Worm (Caenorhabditis elegans) whole organism, L2 larva: Measurements from ENCODE around the gene C35B1.8.

ENCODE experiments used
- ceh-82 ChIP-seq: fragments of 150-350 bp; optimal IDR thresholded peaks from 2 replicates; lab custom pipeline; 2014; ENCODE audit warnings: missing biosample characterization, missing genetic modification characterization
- dmd-4 ChIP-seq: sonication (generic microtip); optimal IDR thresholded peaks from 2 replicates; lab custom pipeline; 2017; ENCODE audit warnings: missing biosample characterization, missing genetic modification characterization
- gmeb-1 ChIP-seq: fragments of 150-350 bp; optimal IDR thresholded peaks from 2 replicates; lab custom pipeline; 2014; ENCODE audit warnings: missing biosample characterization, missing genetic modification characterization
- lin-13 ChIP-seq: fragments of 150-350 bp; optimal IDR thresholded peaks from 2 replicates; lab custom pipeline; 2014; ENCODE audit warnings: missing biosample characterization, missing genetic modification reagents, missing genetic modification characterization
- nhr-129 ChIP-seq: fragments of 150-350 bp; optimal IDR thresholded peaks from 2 replicates; lab custom pipeline; 2014; ENCODE audit warnings: missing biosample characterization, missing genetic modification characterization
- nhr-237 ChIP-seq: fragments of 150-350 bp; optimal IDR thresholded peaks from 2 replicates; lab custom pipeline; 2014; ENCODE audit warnings: missing biosample characterization, missing genetic modification characterization
- sma-9 ChIP-seq, 2 experiments: fragments of 150-350 bp in 1 of 2; sonication (generic microtip) in 1 of 2; optimal IDR thresholded peaks; 2 replicates each; lab custom pipeline; 2014 to 2016; ENCODE audit warnings: missing genetic modification characterization in 2 of 2, mild to moderate bottlenecking in 1 of 2, missing biosample characterization in 1 of 2, missing compliant biosample characterization in 1 of 2, missing genetic modification reagents in 1 of 2, moderate library complexity in 1 of 2
- snpc-4 ChIP-seq: fragments of 150-350 bp; optimal IDR thresholded peaks from 2 replicates; lab custom pipeline; 2014; ENCODE audit warnings: missing biosample characterization, missing genetic modification characterization
- ztf-4 ChIP-seq: fragments of 150-350 bp; optimal IDR thresholded peaks from 2 replicates; lab custom pipeline; 2014; ENCODE audit warnings: missing biosample characterization, missing genetic modification characterization

DNA sequence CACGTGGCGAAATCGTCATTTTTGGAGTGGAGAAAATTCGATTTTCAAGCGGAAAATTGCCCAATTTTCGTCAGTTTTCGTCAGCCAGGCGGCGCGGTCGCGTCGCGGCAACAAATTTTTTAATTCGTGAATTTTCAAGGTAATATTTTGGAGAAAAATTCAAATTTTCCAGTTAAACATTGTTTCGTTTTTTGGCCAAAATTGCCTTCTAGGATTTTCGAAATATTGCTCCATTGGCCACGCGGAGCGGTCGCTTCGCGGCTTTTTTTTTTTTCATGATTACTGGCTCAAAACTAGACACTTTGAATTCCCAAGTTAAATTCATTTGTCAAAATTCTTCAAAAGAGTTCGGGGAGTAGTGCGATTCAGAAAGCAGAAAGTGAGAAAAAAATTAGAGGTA, 31.2 kb downstream of the C35B1.8 start:
- TF ChIP-seq lin-13 (GFP tag; lab: Kevin White, UChicago) (no peak), gmeb-1 (tag; lab: Kevin White, UChicago) (no peak), ceh-82 (tag; lab: Kevin White, UChicago) (no peak), snpc-4 (tag; lab: Kevin White, UChicago) (no peak), dmd-4 (tag; lab: Kevin White, UChicago) (no peak), nhr-129 (tag; lab: Kevin White, UChicago) (no peak), ztf-4 (tag; lab: Kevin White, UChicago) (no peak), sma-9 (GFP tag; optimal IDR thresholded peaks at IDR 0.05; lab: Kevin White, UChicago) (no peak), sma-9 (tag; optimal IDR thresholded peaks at IDR 0.05; lab: Kevin White, UChicago) (no peak), nhr-237 (tag; lab: Kevin White, UChicago) (no peak)
